Fruit fly (Drosophila melanogaster) whole organism: Measurements from ENCODE around the gene CG3847.

Source experiments
- CG8478 ChIP-seq: fragments of >200 bp; optimal IDR thresholded peaks from 2 replicates; lab custom pipeline; 2018; ENCODE audit warnings: inconsistent platforms
- Dll ChIP-seq: fragments of >200 bp; optimal IDR thresholded peaks from 2 replicates; lab custom pipeline; 2017
- EcR ChIP-seq, 2 experiments: fragments of >200 bp; optimal IDR thresholded peaks; 2 replicates each; lab custom pipeline; 2017; ENCODE audit warnings: missing biosample characterization in 2 of 2, missing genetic modification characterization in 2 of 2, missing genetic modification reagents in 2 of 2
- pan ChIP-seq: fragments of >200 bp; optimal IDR thresholded peaks from 2 replicates; lab custom pipeline; 2017
- psq ChIP-seq: fragments of >200 bp; optimal IDR thresholded peaks from 2 replicates; lab custom pipeline; 2017
- usp ChIP-seq: fragments of >200 bp; optimal IDR thresholded peaks from 2 replicates; lab custom pipeline; 2017; ENCODE audit warnings: missing biosample characterization, missing genetic modification characterization, mixed read lengths

Gene CG3847

dm6 chrX:6349231-6349630, 2.3 kb downstream of the CG3847 start:
- TF ChIP-seq psq (lab: Kevin White, UChicago) (no peak), Dll (lab: Kevin White, UChicago) (no peak), EcR (GFP tag; optimal IDR thresholded peaks at IDR 0.05; lab: Kevin White, UChicago) (no peak), CG8478 (lab: Kevin White, UChicago) (no peak), usp (GFP tag; lab: Kevin White, UChicago) (no peak), pan (lab: Kevin White, UChicago) (no peak)

DNA sequence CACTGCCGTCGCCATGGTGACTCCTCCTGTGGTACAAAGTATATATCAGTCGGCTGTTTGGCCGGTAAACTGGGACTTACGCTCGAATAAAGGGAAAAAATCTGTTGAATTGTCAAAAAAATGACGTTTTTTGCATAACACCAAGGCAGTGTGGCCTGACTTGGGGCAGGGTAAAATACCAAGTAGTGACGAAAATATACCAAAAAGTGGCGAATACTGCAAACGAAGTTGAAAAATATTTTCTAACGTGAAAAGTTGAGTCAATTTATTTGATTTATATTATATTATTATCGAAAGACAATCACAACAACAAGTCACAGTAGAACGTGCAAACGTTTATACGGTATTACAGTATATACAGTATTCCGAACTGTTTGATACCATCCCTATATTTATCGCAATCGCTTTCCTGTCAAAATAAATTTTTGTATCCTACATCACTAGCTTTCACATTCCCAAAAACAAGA, 3.3 kb downstream of the CG3847 start, which contains the start of the genes ND-B16.6 and kdn:
Gene ND-B16.6 (minus strand): TSS at position 189 of the 467 bp plus-strand sequence.
Gene kdn (plus strand): TSS at position 417 of the 467 bp plus-strand sequence.
- no peak for TF ChIP-seq CG8478 (lab: Kevin White, UChicago)
- no peak for TF ChIP-seq Dll (lab: Kevin White, UChicago)
- TF ChIP-seq usp (GFP tag; lab: Kevin White, UChicago) = no peak
- no peak for TF ChIP-seq psq (lab: Kevin White, UChicago)

DNA sequence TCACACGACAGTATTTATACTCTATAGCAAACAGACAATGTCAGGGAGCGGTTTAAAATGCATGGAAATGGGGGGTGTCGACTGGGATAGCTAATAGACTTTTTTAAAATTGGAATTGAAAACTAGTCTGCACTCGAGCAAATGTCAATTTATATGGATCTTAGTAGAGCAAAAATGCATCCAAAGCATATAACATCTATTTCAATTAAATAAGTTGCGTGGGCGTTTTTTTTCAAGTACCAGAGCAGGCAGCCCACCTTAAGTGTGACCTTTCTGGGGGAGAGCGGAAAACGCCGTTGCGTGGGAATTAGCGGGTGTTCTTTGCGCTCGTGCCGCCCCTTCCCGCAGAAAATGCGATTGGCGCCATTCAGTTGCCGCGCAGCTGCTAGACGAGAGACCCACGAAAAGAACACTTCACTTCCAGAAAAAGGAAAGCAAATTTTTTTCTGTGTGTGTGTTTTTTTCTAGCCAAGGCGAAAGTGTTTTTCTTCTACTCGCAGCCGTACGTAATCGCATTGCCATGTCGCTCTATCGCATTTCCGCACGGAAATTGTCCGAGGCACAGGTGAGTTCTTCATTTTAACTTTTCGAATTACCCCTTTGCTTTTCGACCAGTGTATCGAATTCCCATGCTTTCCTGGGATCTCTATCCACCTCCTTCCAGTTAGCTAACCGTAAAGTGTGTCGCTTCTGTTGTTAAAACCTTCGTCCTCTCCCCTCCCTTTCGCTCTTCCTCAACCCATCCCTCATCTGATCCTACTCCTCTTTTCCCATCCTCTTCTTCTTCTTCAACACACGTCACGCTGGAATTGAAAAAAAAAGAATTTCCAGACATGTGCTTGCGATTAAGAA, 5.2 kb downstream of the CG3847 start:
- TF ChIP-seq usp (GFP tag; lab: Kevin White, UChicago) = no peak
- TF ChIP-seq CG8478 (lab: Kevin White, UChicago) = no peak
- no peak for TF ChIP-seq pan (lab: Kevin White, UChicago)
- no peak for TF ChIP-seq Dll (lab: Kevin White, UChicago)
- TF ChIP-seq psq (lab: Kevin White, UChicago) = no peak
- TF ChIP-seq EcR (GFP tag; optimal IDR thresholded peaks at IDR 0.05; lab: Kevin White, UChicago) = no peak

DNA sequence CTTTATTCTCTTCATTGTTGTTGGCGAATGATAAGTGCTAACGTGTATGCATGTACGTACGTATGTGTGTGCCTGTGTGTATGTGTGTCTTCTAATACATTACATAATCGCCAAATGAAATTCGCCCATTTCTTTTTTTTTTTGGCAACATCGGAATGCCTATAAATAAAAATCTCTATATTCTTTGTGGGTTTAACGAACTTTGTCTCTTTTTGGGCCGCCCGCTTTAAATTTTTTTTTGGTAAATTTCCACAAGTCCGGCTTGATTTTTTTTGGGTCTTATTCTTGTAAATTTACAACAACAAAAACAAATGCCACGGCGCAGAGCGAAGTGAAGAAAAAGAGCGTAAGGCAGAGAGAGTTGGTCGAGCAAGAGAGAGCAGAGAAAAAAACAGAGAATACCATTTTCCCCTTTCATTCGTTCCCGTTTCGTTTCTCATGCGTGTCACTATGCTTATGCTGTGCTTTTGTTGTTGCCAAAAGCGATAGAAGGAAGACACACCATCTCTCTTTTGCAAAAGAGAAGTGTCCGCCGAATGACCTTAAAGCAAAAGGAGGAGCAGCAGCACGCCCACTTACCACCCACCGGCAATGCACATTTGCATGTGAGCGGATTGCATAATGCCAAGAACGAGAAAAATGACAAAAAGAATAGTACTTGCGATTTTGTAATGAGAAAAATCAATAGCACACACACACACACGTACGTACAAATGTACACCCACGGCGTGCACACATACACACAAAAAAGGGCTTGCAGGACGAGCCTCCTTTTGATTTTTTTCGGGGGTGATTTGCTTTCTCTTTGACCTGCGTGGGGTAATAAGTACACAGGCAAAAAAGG, 6.1 kb downstream of the CG3847 start:
- TF ChIP-seq EcR (GFP tag; optimal IDR thresholded peaks at IDR 0.05; lab: Kevin White, UChicago) (no peak), CG8478 (lab: Kevin White, UChicago) (no peak), pan (lab: Kevin White, UChicago) (no peak), usp (GFP tag; lab: Kevin White, UChicago) (no peak), Dll (lab: Kevin White, UChicago) (no peak), psq (lab: Kevin White, UChicago) (no peak)

- TF ChIP-seq psq (lab: Kevin White, UChicago) (no peak), usp (GFP tag; lab: Kevin White, UChicago) (no peak), pan (lab: Kevin White, UChicago) (no peak), CG8478 (lab: Kevin White, UChicago) (no peak), Dll (lab: Kevin White, UChicago) (no peak), EcR (GFP tag; optimal IDR thresholded peaks at IDR 0.05; lab: Kevin White, UChicago) (no peak)
Observed at dm6 chrX:6353613-6353986, 6.7 kb downstream of the CG3847 start.

dm6 chrX:6354163-6354562, 7.3 kb downstream of the CG3847 start:
- TF ChIP-seq CG8478 (lab: Kevin White, UChicago) (no peak), usp (GFP tag; lab: Kevin White, UChicago) (no peak), pan (lab: Kevin White, UChicago) (no peak), Dll (lab: Kevin White, UChicago) (no peak), psq (lab: Kevin White, UChicago) (no peak), EcR (GFP tag; optimal IDR thresholded peaks at IDR 0.05; lab: Kevin White, UChicago) (no peak)

- TF ChIP-seq Dll (lab: Kevin White, UChicago) (no peak), pan (lab: Kevin White, UChicago) (no peak), EcR (GFP tag; optimal IDR thresholded peaks at IDR 0.05; lab: Kevin White, UChicago) (no peak), usp (GFP tag; lab: Kevin White, UChicago) (no peak), psq (lab: Kevin White, UChicago) (no peak), CG8478 (lab: Kevin White, UChicago) (no peak)
Observed at dm6 chrX:6355090-6355679, 8.3 kb downstream of the CG3847 start.

dm6 chrX:6356748-6357397, 10.0 kb downstream of the CG3847 start:
- no peak for TF ChIP-seq EcR (GFP tag; optimal IDR thresholded peaks at IDR 0.05; lab: Kevin White, UChicago)
- TF ChIP-seq Dll (lab: Kevin White, UChicago) = no peak
- TF ChIP-seq psq (lab: Kevin White, UChicago) = no peak
- TF ChIP-seq usp (GFP tag; lab: Kevin White, UChicago) = no peak
- no peak for TF ChIP-seq pan (lab: Kevin White, UChicago)
- TF ChIP-seq CG8478 (lab: Kevin White, UChicago) = no peak

DNA sequence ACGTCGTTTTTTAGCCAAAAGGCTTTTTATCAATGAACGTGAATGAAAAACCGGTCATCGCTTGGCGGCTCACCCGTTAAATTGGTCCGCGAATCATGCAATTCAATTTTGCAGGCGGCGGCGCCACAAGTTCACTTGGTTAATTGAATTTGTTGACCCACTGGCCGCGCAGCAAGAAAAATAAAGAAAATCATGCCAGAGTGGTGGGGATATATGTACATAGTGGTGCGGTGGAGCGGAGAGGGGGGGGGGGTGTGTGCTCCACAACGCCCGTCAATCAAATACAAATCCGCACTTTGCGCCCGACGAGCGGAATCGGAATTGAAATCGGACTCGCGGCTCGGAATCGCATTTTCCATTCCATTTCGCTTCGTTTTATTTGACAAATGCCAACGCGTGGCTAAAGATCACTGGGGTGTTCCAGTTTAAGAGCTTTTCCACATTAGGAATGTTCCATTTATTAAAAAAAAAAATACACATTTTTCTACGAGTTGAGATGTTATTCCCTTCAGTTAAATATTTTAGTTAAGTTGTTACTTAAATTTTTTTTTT, 10.6 kb downstream of the CG3847 start:
- TF ChIP-seq usp (GFP tag; lab: Kevin White, UChicago) (no peak), CG8478 (lab: Kevin White, UChicago) (no peak), Dll (lab: Kevin White, UChicago) (no peak), pan (lab: Kevin White, UChicago) (no peak), EcR (GFP tag; optimal IDR thresholded peaks at IDR 0.05; lab: Kevin White, UChicago) (no peak), psq (lab: Kevin White, UChicago) (no peak)

- no peak for TF ChIP-seq Dll (lab: Kevin White, UChicago)
Observed at dm6 chrX:6358198-6358597, 11.3 kb downstream of the CG3847 start.
